Fruit fly (Drosophila melanogaster) whole organism, adult: Measurements from ENCODE around the gene DopEcR.
A peak's percentile ranks its signal among the peaks of the same experiment; 100 is the strongest.

Source experiments
- CG11617 ChIP-seq: fragments of 200-800 bp; sonication (Bioruptor generic); optimal IDR thresholded peaks from 2 replicates; lab custom pipeline; 2017; ENCODE audit warnings: mild to moderate bottlenecking, missing biosample characterization, missing genetic modification reagents, missing genetic modification characterization
- CG12768 ChIP-seq: fragments of 200-800 bp; sonication (Bioruptor generic); optimal IDR thresholded peaks from 2 replicates; lab custom pipeline; 2017; ENCODE audit warnings: missing biosample characterization, missing genetic modification characterization, mild to moderate bottlenecking, moderate library complexity, missing genetic modification reagents
- CG14711 ChIP-seq: fragments of 200-800 bp; sonication (Bioruptor generic); optimal IDR thresholded peaks from 2 replicates; lab custom pipeline; 2018; ENCODE audit warnings: missing biosample characterization, mild to moderate bottlenecking, missing genetic modification characterization, moderate library complexity
- CG1620 ChIP-seq: fragments of 200-800 bp; sonication (Bioruptor generic); optimal IDR thresholded peaks from 2 replicates; lab custom pipeline; 2016; ENCODE audit warnings: missing biosample characterization, missing genetic modification characterization
- CG33017 ChIP-seq: fragments of 200-800 bp; sonication (Bioruptor generic); optimal IDR thresholded peaks from 2 replicates; lab custom pipeline; 2018; ENCODE audit warnings: missing biosample characterization, mild to moderate bottlenecking, missing genetic modification characterization, moderate library complexity
- CG5204 ChIP-seq: fragments of 200-800 bp; sonication (Bioruptor generic); optimal IDR thresholded peaks from 2 replicates; lab custom pipeline; 2016; ENCODE audit warnings: missing biosample characterization, missing genetic modification characterization
- CG7045 ChIP-seq: fragments of 200-800 bp; sonication (Bioruptor generic); optimal IDR thresholded peaks from 2 replicates; lab custom pipeline; 2017; ENCODE audit warnings: missing biosample characterization, mild to moderate bottlenecking, missing genetic modification characterization
- CG7101 ChIP-seq: fragments of 200-800 bp; sonication (Bioruptor generic); optimal IDR thresholded peaks from 2 replicates; lab custom pipeline; 2018; ENCODE audit warnings: missing biosample characterization, mild to moderate bottlenecking, missing genetic modification characterization, moderate library complexity
- Clk ChIP-seq: fragments of 200-800 bp; sonication (Bioruptor generic); optimal IDR thresholded peaks from 2 replicates; lab custom pipeline; 2017; ENCODE audit warnings: missing biosample characterization, missing genetic modification characterization
- Crg-1 ChIP-seq: fragments of 200-800 bp; sonication (Bioruptor generic); optimal IDR thresholded peaks from 2 replicates; lab custom pipeline; 2016; ENCODE audit warnings: missing biosample characterization, missing genetic modification characterization
- Hr96 ChIP-seq: fragments of 200-800 bp; sonication (Bioruptor generic); optimal IDR thresholded peaks from 2 replicates; lab custom pipeline; 2016; ENCODE audit warnings: missing biosample characterization, missing genetic modification characterization
- Mnt ChIP-seq: fragments of 200-800 bp; sonication (Bioruptor generic); optimal IDR thresholded peaks from 2 replicates; lab custom pipeline; 2016; ENCODE audit warnings: missing biosample characterization, mild to moderate bottlenecking, missing genetic modification characterization
- bab1 ChIP-seq: fragments of 200-800 bp; sonication (Bioruptor generic); optimal IDR thresholded peaks from 3 replicates; lab custom pipeline; 2019; ENCODE audit warnings: missing biosample characterization, mild to moderate bottlenecking, missing genetic modification characterization, moderate library complexity
- cic ChIP-seq: fragments of 200-800 bp; sonication (Bioruptor generic); optimal IDR thresholded peaks from 2 replicates; lab custom pipeline; 2017; ENCODE audit warnings: missing biosample characterization, mild to moderate bottlenecking, missing genetic modification characterization, moderate library complexity
- cnc ChIP-seq, 2 experiments: fragments of >200 bp; optimal IDR thresholded peaks; 2 replicates each; lab custom pipeline; 2017
- kay ChIP-seq: fragments of 200-800 bp; sonication (Bioruptor generic); peaks from one replicate; lab custom pipeline; 2016; ENCODE audit warnings: missing biosample characterization, missing genetic modification characterization, borderline replicate concordance
- ovo ChIP-seq: fragments of 200-800 bp; sonication (Bioruptor generic); optimal IDR thresholded peaks from 2 replicates; lab custom pipeline; 2016; ENCODE audit warnings: missing biosample characterization, missing genetic modification characterization
- pad ChIP-seq: fragments of 200-800 bp; sonication (Bioruptor generic); optimal IDR thresholded peaks from 3 replicates; lab custom pipeline; 2017; ENCODE audit warnings: missing biosample characterization, missing genetic modification characterization, mild to moderate bottlenecking, moderate library complexity, missing genetic modification reagents
- tj ChIP-seq: fragments of 200-800 bp; sonication (Bioruptor generic); optimal IDR thresholded peaks from 3 replicates; lab custom pipeline; 2017; ENCODE audit warnings: missing biosample characterization, mild to moderate bottlenecking, missing genetic modification characterization, moderate library complexity
- toe ChIP-seq: fragments of 200-800 bp; sonication (Bioruptor generic); optimal IDR thresholded peaks from 2 replicates; lab custom pipeline; 2016; ENCODE audit warnings: missing biosample characterization, missing genetic modification characterization

Gene DopEcR

dm6 chr3L:4371978-4372377 is 8.2 kb downstream of the DopEcR start:
- TF ChIP-seq CG7045 (GFP tag; lab: Kevin White, UChicago) (no peak), cic (GFP tag; lab: Kevin White, UChicago) (no peak), CG11617 (no peak), Clk (GFP tag; lab: Kevin White, UChicago) (no peak)

DNA sequence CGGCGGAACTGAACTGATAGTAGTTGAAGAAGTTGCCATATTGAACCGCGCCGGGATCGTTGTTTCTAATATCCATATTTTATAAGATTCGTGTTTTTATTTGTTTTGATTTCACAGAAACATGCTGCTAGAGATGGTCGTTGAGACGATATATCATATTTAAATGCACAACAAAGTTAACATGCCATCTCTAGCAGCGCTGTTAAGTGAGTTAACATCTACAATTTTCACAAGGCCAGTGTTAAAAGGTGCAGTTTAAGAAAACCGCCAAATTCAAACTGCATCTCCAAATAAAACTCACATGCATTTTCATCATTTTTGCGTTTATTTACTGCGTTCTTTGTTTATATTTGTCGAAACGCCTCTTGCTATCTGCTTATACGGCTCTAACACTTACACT is 12.8 kb downstream of the DopEcR start, which contains the start of gene CG11342:
CG11342 (minus strand) TSS at position 120 of the 400 bp plus-strand sequence.
- TF ChIP-seq kay (GFP tag; lab: Kevin White, UChicago) = peak; percentile 58
- TF ChIP-seq CG7101 (tag; lab: Kevin White, UChicago) = peak; percentile 11
- TF ChIP-seq pad (GFP tag; lab: Kevin White, UChicago) = no peak
- TF ChIP-seq Clk (GFP tag; lab: Kevin White, UChicago) = no peak
- peak; percentile 36 for TF ChIP-seq bab1

- peak; percentile 53 for TF ChIP-seq cic (GFP tag; lab: Kevin White, UChicago)
- no peak for TF ChIP-seq CG7045 (GFP tag; lab: Kevin White, UChicago)
These were observed 15.0 kb downstream of the DopEcR start, which contains the start of gene CG33514 for dm6 chr3L:4365197-4365596. Gene CG33514 (plus strand): TSS chr3L:4365434.

- TF ChIP-seq cnc (optimal IDR thresholded peaks at IDR 0.05; lab: Kevin White, UChicago) (no peak), CG7045 (GFP tag; lab: Kevin White, UChicago) (no peak), bab1 (peak; percentile 63), toe (GFP tag; lab: Kevin White, UChicago) (peak; percentile 76), Clk (GFP tag; lab: Kevin White, UChicago) (no peak), CG11617 (peak; percentile 81), Mnt (GFP tag; lab: Kevin White, UChicago) (peak; percentile 98), cic (GFP tag; lab: Kevin White, UChicago) (peak; percentile 30), pad (GFP tag; lab: Kevin White, UChicago) (peak; percentile 13), CG7101 (tag; lab: Kevin White, UChicago) (peak; percentile 78), CG5204 (GFP tag; lab: Kevin White, UChicago) (peak; percentile 70), CG33017 (peak; percentile 54), CG12768 (no peak), Crg-1 (GFP tag; lab: Kevin White, UChicago) (peak; percentile 8), CG14711 (tag; lab: Kevin White, UChicago) (no peak), tj (GFP tag; lab: Kevin White, UChicago) (peak; percentile 48), kay (GFP tag; lab: Kevin White, UChicago) (peak; percentile 87), Hr96 (GFP tag; lab: Kevin White, UChicago) (peak; percentile 16), CG1620 (GFP tag; lab: Kevin White, UChicago) (peak; percentile 68), ovo (GFP tag; lab: Kevin White, UChicago) (peak; percentile 62)
These were observed 16.0 kb downstream of the DopEcR start, which contains the start of the genes Cip4 and mRpS6 for dm6 chr3L:4363887-4364794. Gene Cip4 (minus strand): TSS chr3L:4364102. Gene mRpS6 (plus strand): TSS chr3L:4364550.

DNA sequence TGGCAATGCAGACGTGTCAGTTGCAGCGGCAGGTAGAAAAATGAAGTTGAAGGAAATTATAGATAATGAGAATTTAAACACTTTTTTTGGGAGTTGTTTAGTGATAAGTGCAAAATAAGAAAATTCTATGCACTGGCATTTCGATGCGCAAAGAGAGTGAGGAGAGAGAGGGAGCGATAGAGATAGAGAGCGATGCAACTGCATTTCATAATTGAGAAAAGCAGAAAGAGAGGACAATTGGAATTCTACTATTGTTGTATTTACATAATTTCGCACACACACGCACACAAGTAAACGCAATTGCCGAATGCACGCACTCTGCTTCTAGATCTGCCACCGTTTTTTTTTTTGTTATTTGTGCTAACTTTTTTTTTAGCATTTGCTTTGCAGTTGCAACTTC is 16.7 kb downstream of the DopEcR start:
- TF ChIP-seq kay (GFP tag; lab: Kevin White, UChicago) (no peak), Hr96 (GFP tag; lab: Kevin White, UChicago) (no peak), ovo (GFP tag; lab: Kevin White, UChicago) (no peak), CG14711 (tag; lab: Kevin White, UChicago) (no peak), CG11617 (no peak), cnc (optimal IDR thresholded peaks at IDR 0.05; lab: Kevin White, UChicago) (no peak), CG33017 (no peak), tj (GFP tag; lab: Kevin White, UChicago) (no peak)

- TF ChIP-seq CG7045 (GFP tag; lab: Kevin White, UChicago) (no peak), Hr96 (GFP tag; lab: Kevin White, UChicago) (no peak), tj (GFP tag; lab: Kevin White, UChicago) (no peak), toe (GFP tag; lab: Kevin White, UChicago) (no peak), pad (GFP tag; lab: Kevin White, UChicago) (no peak), CG5204 (GFP tag; lab: Kevin White, UChicago) (no peak), CG7101 (tag; lab: Kevin White, UChicago) (no peak), cic (GFP tag; lab: Kevin White, UChicago) (no peak), CG11617 (no peak), CG1620 (GFP tag; lab: Kevin White, UChicago) (no peak), CG33017 (no peak), bab1 (no peak), ovo (GFP tag; lab: Kevin White, UChicago) (no peak), Clk (GFP tag; lab: Kevin White, UChicago) (no peak), Mnt (GFP tag; lab: Kevin White, UChicago) (no peak)
These were observed 17.2 kb downstream of the DopEcR start for dm6 chr3L:4362937-4363336.
